Fruit fly (Drosophila melanogaster) ovary, adult (tissue): ENCODE data around the gene CG11600.

Experiments used
- CG17801 ChIP-seq: fragments of 200-800 bp; optimal IDR thresholded peaks from 2 replicates; lab custom pipeline; 2019; ENCODE audit warnings: missing biosample characterization, mild to moderate bottlenecking, missing genetic modification characterization, moderate library complexity; ENCODE audit not compliant: partially characterized antibody

Gene CG11600

dm6 chr3R:12641620-12642019 lies 5.3 kb downstream of the CG11600 start:
- TF ChIP-seq CG17801 (GFP tag; lab: Kevin White, UChicago) = no peak

DNA sequence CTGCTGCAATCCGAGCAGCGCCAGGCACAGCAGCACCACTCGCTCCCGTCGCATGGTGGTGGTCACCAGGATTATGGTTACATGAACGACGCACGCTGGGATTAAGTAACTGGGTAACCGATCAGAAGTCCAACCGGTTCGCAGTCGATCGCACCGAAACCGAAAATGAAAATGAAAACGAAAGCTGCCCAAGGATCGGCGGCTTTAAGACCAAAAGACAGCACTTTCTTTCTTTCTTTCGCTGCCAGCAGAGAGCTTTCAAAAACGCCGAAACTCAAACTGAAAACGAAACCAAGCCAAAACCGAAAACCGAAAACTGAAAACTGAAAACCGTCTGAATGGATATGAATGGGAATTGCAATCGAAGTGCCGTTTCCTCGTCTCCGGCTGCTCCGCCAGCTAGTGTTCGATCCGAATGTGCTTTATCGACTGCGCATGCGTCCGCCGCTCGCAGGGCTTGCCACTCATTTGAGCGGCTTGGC lies 5.8 kb downstream of the CG11600 start, which contains the start of gene CG6753:
CG6753 (minus strand) TSS at position 432 of the 482 bp plus-strand sequence.
- TF ChIP-seq CG17801 (GFP tag; lab: Kevin White, UChicago) = no peak

DNA sequence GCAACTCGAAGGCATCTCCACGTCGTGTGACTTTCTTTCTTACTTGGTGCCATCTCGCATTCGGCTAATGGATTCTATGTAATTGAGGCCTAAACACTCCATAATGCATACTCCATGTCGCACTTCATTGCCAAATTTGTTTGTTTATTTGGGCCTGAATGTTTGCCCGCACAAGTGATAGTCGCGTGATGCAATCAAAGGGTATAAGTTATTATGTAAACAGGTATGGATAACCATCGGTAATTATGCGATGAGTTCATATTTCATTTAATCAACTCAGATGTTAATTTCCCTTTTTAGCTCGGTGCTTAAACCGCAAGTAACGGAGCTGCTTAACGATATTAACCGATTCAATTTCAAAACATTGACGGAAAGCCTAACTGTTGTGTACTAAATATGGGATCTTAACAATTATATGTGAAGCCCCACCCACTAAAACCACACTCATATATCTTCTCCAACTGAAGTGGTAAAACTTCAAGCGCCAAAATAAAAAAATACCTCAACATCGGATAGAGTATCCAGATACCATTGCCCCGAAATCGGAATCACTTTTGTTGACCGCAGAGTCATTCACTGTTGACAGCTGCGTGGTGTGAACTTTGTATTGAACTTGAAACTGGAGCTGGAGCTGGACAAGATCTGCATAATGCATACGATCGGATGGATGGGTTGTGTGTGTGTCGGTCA lies 8.4 kb downstream of the CG11600 start:
- no peak for TF ChIP-seq CG17801 (GFP tag; lab: Kevin White, UChicago)

dm6 chr3R:12645771-12646317 lies 9.5 kb downstream of the CG11600 start:
- no peak for TF ChIP-seq CG17801 (GFP tag; lab: Kevin White, UChicago)

DNA sequence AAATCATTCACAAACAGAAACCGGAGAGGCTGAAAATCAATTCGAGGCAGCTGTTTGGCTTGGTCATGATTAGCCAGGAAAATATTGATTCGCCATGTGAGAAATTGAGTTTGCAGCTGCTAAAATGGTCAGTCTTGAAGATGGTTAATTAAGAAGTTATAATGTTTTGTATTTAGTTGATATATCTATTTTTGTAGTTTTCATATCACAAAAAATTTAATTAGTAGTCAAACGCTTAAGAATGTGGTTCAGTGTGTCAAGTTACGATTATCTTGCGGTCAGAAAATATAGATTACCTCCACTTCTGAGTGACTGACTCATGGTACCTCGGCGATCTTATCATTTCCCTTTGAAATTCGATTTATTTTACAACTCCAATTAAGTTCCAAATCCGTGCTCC lies 10.6 kb downstream of the CG11600 start:
- TF ChIP-seq CG17801 (GFP tag; lab: Kevin White, UChicago) = no peak

DNA sequence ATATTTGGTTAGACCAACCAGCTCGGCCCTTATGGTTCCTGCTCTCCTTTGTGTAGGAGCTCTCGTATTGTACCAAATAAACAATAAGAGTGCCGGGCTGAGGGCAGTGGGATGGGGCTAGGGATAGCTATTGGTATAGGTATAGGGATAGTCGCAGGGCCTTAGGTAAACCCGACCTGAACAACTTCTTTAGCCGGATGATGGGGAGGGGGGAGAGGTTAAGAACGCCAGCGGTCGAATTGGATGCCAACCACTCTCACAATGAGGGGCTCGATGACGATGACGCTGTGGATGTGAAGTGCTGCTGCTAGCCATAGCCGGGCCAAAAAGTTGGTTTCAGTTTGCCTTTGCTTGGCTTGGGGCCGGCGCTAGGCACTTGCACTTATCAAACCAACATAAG lies 11.0 kb downstream of the CG11600 start:
- no peak for TF ChIP-seq CG17801 (GFP tag; lab: Kevin White, UChicago)

- no peak for TF ChIP-seq CG17801 (GFP tag; lab: Kevin White, UChicago)
Observed at dm6 chr3R:12647954-12648353, 11.6 kb downstream of the CG11600 start, which contains the start of gene Dtg. Dtg (plus strand) TSS chr3R:12648058.

DNA sequence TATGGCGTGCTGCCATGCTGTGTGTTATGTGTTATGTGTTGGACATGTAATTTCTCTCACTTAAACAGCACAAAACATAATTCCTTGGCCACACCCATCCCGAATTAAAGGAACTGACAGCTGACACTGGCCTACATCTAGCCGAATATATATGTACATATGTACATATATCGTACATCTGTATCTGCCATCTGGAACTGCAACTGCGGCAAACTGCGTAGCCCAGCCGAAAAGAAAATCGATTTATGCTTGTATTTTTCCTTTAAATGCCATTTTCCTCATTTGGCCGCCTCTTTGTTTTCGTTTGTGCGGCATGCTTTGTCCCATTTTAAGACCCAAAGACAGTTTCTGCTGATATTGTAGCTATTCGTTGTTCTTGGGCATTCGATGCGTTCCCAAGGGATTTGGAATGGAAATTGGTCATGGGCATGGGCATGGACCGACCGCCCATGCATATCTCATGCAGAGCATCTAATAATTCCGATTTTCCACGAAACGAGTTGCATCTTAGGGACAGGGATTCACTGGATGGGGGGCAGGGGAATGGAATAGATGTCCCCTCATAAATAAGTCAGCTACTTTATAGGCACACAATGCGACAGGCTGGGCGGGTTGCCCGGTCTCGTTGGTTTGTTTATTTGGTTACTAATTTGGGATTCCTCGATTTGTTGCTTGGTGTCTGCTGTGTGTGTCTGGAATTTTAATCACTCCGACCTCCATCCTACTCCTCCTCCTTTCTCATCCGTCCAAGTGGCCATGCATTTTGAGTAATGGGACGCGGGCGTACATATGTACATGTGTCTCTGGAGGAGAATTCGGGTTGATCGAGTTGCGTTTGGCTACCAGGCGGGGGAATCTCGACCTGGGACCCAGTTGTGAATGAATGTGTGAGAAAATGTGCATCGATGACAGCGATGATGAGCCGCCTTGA lies 13.0 kb downstream of the CG11600 start:
- TF ChIP-seq CG17801 (GFP tag; lab: Kevin White, UChicago) = no peak

DNA sequence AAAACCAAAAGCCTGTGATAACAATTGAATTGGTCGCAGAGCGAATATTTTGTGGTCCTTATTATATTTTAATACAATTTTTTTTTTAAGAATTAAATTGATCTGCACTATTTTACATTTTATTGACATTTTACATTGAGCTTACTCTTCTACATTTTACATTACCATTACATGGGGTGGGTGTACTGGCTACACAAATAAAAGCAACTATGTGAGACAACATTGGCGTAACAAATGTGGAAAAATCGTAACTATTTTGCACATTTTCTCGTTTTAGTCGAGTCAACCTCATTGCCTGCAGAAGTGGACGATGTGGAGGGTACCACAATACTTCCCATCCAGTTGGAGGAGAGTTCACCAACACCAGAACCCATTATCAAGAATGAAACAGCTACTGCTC lies 14.2 kb downstream of the CG11600 start:
- no peak for TF ChIP-seq CG17801 (GFP tag; lab: Kevin White, UChicago)

DNA sequence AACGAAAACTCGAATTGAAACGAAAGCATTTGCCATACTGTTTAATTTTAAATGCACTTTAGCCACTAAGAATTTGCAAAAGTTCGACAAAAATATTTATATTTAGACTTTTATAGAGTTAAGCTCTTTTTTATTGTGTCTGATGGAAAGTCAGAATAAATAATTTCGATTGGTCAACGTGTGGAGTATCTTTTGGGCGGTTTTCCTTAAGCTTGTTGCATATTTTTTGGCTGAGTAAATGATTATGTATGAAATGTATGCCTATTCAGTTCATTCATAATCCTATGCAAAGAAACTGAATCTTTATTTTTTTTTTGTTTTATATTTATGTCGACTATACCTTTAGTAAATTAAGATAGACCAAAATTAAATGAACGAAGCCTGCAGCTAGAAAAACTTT lies 16.4 kb downstream of the CG11600 start:
- TF ChIP-seq CG17801 (GFP tag; lab: Kevin White, UChicago) = no peak

DNA sequence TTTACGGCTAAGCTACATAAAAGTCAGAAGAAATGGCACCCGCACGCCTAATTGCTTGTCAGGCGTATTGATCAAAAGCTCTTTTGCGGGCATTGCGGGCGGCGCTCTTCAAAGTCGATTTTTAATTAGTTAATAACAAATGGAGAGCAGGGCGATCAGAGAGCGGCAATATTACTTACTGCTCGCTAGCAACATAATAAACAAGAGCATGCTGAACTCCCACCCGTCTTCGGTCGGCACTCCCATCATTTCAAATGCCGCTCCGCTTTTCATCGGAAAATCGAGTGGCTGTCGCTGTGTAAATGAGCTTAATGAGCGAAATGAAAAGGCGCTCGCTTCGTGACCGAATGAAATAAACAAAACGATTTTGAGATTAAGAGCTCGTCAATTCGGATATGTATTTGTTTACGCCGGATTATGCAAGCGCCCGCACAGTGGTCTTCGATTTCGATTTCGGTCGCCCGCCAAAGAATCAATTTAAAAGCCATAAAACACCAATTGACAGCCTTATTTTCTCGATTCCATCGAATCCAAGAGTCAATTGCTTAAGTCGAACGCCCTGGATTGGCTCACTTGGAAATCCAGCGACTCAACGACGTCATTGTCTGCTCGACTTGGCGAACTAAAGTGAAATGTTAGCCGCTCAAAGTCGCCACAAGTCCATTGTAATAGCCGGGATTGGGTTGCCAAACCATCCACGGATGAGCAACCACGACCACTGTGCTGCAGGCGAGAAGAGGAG lies 17.3 kb downstream of the CG11600 start:
- no peak for TF ChIP-seq CG17801 (GFP tag; lab: Kevin White, UChicago)

dm6 chr3R:12654253-12654623 lies 17.9 kb downstream of the CG11600 start, which contains the start of gene CG6225:
CG6225 (plus strand) TSS chr3R:12654577.
- no peak for TF ChIP-seq CG17801 (GFP tag; lab: Kevin White, UChicago)

dm6 chr3R:12656946-12657566 lies 20.7 kb downstream of the CG11600 start:
- no peak for TF ChIP-seq CG17801 (GFP tag; lab: Kevin White, UChicago)

DNA sequence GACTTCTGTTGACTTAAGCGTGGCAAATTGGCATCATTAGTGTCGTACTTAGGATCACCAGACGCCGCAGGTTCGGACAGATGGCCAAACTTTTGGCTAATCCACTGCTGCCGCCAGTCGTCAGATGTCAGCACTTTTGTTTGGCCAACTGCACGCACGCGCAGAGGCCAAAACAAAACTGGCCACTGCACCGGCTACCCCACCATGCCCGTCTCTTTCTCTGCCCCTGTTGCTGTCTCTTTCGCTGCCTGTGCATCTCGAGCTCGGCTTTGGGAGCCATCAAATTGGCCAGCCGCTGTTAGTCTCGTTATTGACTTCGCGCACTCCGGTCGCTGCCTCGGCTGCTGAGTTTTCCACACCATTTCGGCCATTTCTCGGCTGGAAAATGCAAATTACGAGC lies 26.2 kb downstream of the CG11600 start, which contains the start of gene CG14395:
CG14395 (plus strand) TSS at position 301 of the 400 bp plus-strand sequence.
- TF ChIP-seq CG17801 (GFP tag; lab: Kevin White, UChicago) = no peak
